Worm (Caenorhabditis elegans) whole organism, midembryonic: ENCODE results near the gene F36F12.2.

ENCODE experiments used
- cog-1 ChIP-seq: sonication (generic microtip); optimal IDR thresholded peaks from 2 replicates; lab custom pipeline; 2016; ENCODE audit warnings: missing genetic modification characterization, missing compliant biosample characterization
- flt-1 ChIP-seq: fragments of 200-800 bp; sonication (Bioruptor generic); IDR thresholded peaks from 2 replicates; pipeline ENCODE4 v1.3.6; 2022; ENCODE audit warnings: missing genetic modification characterization, missing compliant biosample characterization
- ztf-23 ChIP-seq: fragments of 200-800 bp; sonication (Bioruptor generic); IDR thresholded peaks from 2 replicates; pipeline ENCODE4 v1.3.6; 2022; ENCODE audit warnings: missing genetic modification reagents, missing genetic modification characterization, missing compliant biosample characterization

DNA sequence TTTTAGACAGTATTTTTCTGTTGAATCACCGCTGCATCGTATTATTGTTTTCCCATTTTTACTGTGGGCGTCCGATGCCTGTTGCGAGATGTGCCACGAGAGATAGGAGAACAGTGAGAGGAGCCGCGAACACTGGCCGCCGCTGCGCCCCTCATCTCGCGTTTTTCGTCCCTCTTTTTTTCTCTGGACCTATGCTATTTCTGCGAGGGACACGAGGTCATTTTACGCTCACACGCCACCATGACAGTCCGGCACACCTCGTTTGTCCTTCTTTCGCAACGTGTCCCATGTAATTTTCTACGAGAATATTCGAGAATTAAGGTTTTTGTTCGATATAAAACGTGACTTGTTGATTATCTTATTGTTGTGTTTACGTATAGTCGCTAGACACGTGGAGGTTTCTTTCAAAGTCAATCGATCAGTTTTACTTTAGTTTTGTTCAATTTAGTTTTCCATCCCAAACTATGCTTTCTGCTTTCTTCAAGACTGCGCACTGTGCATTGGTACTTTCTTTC is 27.1 kb downstream of the F36F12.2 start, which contains the start of gene lbp-9:
- no peak for TF ChIP-seq flt-1 (GFP tag; lab: Robert Waterston, UW)
- TF ChIP-seq ztf-23 (GFP tag; lab: Robert Waterston, UW): no peak
- no peak for TF ChIP-seq cog-1
